Fruit fly (Drosophila melanogaster) whole organism, embryonic: Measurements from ENCODE around the gene sac.
A peak's percentile ranks its signal among the peaks of the same experiment; 100 is the strongest.

Source experiments
- Abd-B ChIP-seq: fragments of 200-800 bp; sonication (Bioruptor generic); optimal IDR thresholded peaks from 2 replicates; lab custom pipeline; 2018; ENCODE audit warnings: missing biosample characterization, mild to moderate bottlenecking, missing genetic modification characterization, moderate library complexity
- Aef1 ChIP-seq: fragments of 200-800 bp; sonication (Bioruptor generic); IDR thresholded peaks from 3 replicates; pipeline ENCODE4 v1.3.6; 2022; ENCODE audit warnings: missing biosample characterization, missing genetic modification characterization
- Atf3 ChIP-seq: fragments of 200-800 bp; sonication (Bioruptor generic); optimal IDR thresholded peaks from 3 replicates; lab custom pipeline; 2016; ENCODE audit warnings: missing biosample characterization, missing genetic modification characterization
- Bteb2 ChIP-seq: fragments of 200-800 bp; sonication (Bioruptor generic); optimal IDR thresholded peaks from 2 replicates; lab custom pipeline; 2016; ENCODE audit warnings: missing biosample characterization, missing genetic modification characterization
- CG10979 ChIP-seq: fragments of 200-800 bp; sonication (Bioruptor generic); optimal IDR thresholded peaks from 2 replicates; lab custom pipeline; 2018; ENCODE audit warnings: missing biosample characterization, mild to moderate bottlenecking, missing genetic modification characterization, moderate library complexity
- CG12299 ChIP-seq: fragments of 200-800 bp; sonication (Bioruptor generic); optimal IDR thresholded peaks from 2 replicates; lab custom pipeline; 2018; ENCODE audit warnings: missing biosample characterization, mild to moderate bottlenecking, missing genetic modification characterization
- CG12744 ChIP-seq: fragments of 200-800 bp; sonication (Bioruptor generic); optimal IDR thresholded peaks from 2 replicates; lab custom pipeline; 2016; ENCODE audit warnings: missing biosample characterization, missing genetic modification characterization
- CG12942 ChIP-seq: fragments of 200-800 bp; sonication (Bioruptor generic); optimal IDR thresholded peaks from 3 replicates; lab custom pipeline; 2016; ENCODE audit warnings: missing biosample characterization, missing genetic modification characterization
- CG14667 ChIP-seq: fragments of 200-800 bp; sonication (Bioruptor generic); IDR thresholded peaks from 2 replicates; pipeline ENCODE4 v1.3.6; 2022; ENCODE audit warnings: missing biosample characterization, missing genetic modification characterization
- CG14710 ChIP-seq: fragments of 200-800 bp; sonication (Bioruptor generic); optimal IDR thresholded peaks from 3 replicates; lab custom pipeline; 2019; ENCODE audit warnings: missing biosample characterization, mild to moderate bottlenecking, missing genetic modification characterization, moderate library complexity
- CG1602 ChIP-seq: fragments of 200-800 bp; sonication (Bioruptor generic); optimal IDR thresholded peaks from 3 replicates; lab custom pipeline; 2016; ENCODE audit warnings: missing biosample characterization, missing genetic modification characterization
- CG30431 ChIP-seq: fragments of 200-800 bp; sonication (Bioruptor generic); optimal IDR thresholded peaks from 2 replicates; lab custom pipeline; 2017; ENCODE audit warnings: missing biosample characterization, missing genetic modification characterization
- CG3065 ChIP-seq: fragments of 200-800 bp; sonication (Bioruptor generic); optimal IDR thresholded peaks from 2 replicates; lab custom pipeline; 2016; ENCODE audit warnings: missing biosample characterization, missing genetic modification characterization
- CG4282 ChIP-seq: fragments of 200-800 bp; sonication (Bioruptor generic); optimal IDR thresholded peaks from 2 replicates; lab custom pipeline; 2016; ENCODE audit warnings: missing biosample characterization, missing genetic modification characterization
- CG9437 ChIP-seq: fragments of 200-800 bp; sonication (Bioruptor generic); optimal IDR thresholded peaks from 2 replicates; lab custom pipeline; 2018; ENCODE audit warnings: missing biosample characterization, mild to moderate bottlenecking, missing genetic modification characterization
- CG9797 ChIP-seq: fragments of 200-800 bp; sonication (Bioruptor generic); optimal IDR thresholded peaks from 3 replicates; lab custom pipeline; 2018; ENCODE audit warnings: missing biosample characterization, mild to moderate bottlenecking, missing genetic modification characterization
- CG9932 ChIP-seq: fragments of 200-800 bp; sonication (Bioruptor generic); IDR thresholded peaks from 2 replicates; pipeline ENCODE4 v1.3.6; 2022; ENCODE audit warnings: missing biosample characterization, missing genetic modification characterization
- Camta ChIP-seq: fragments of 200-800 bp; sonication (Bioruptor generic); optimal IDR thresholded peaks from 2 replicates; lab custom pipeline; 2016; ENCODE audit warnings: missing biosample characterization, missing genetic modification characterization
- Dad ChIP-seq: fragments of 200-800 bp; sonication (Bioruptor generic); optimal IDR thresholded peaks from 3 replicates; lab custom pipeline; 2016; ENCODE audit warnings: missing biosample characterization, missing genetic modification characterization
- Dfd ChIP-seq, 2 experiments: fragments of >200 bp; optimal IDR thresholded peaks; 2 replicates each; lab custom pipeline; 2017; ENCODE audit warnings: missing biosample characterization in 2 of 2, missing genetic modification characterization in 2 of 2
- E2f1 ChIP-seq: fragments of 200-800 bp; sonication (Bioruptor generic); IDR thresholded peaks from 2 replicates; pipeline ENCODE4 v1.3.6; 2022; ENCODE audit warnings: missing biosample characterization, missing genetic modification characterization
- ERR ChIP-seq: fragments of 200-800 bp; sonication (Bioruptor generic); optimal IDR thresholded peaks from 2 replicates; lab custom pipeline; 2016; ENCODE audit warnings: missing biosample characterization, missing genetic modification characterization
- Hand ChIP-seq: fragments of 200-800 bp; sonication (Bioruptor generic); optimal IDR thresholded peaks from 2 replicates; lab custom pipeline; 2017; ENCODE audit warnings: mild to moderate bottlenecking, missing biosample characterization, missing genetic modification reagents, missing genetic modification characterization
- Jarid2 ChIP-seq: fragments of 200-800 bp; sonication (Bioruptor generic); optimal IDR thresholded peaks from 3 replicates; lab custom pipeline; 2017; ENCODE audit warnings: mild to moderate bottlenecking, missing biosample characterization, missing genetic modification reagents, missing genetic modification characterization
- Max ChIP-seq: fragments of 200-800 bp; sonication (Bioruptor generic); optimal IDR thresholded peaks from 2 replicates; lab custom pipeline; 2016; ENCODE audit warnings: missing biosample characterization, mild to moderate bottlenecking, missing genetic modification characterization
- Mes4 ChIP-seq: fragments of 200-800 bp; sonication (Bioruptor generic); optimal IDR thresholded peaks from 2 replicates; lab custom pipeline; 2016; ENCODE audit warnings: missing biosample characterization, missing genetic modification characterization
- Myb ChIP-seq: fragments of 200-800 bp; sonication (Bioruptor generic); optimal IDR thresholded peaks from 2 replicates; lab custom pipeline; 2016; ENCODE audit warnings: missing biosample characterization, missing genetic modification characterization
- NK7.1 ChIP-seq: fragments of 200-800 bp; sonication (Bioruptor generic); optimal IDR thresholded peaks from 3 replicates; lab custom pipeline; 2016; ENCODE audit warnings: missing biosample characterization, missing genetic modification characterization
- Tbp ChIP-seq: fragments of >200 bp; optimal IDR thresholded peaks from 2 replicates; lab custom pipeline; 2018; ENCODE audit warnings: missing biosample characterization, missing genetic modification characterization
- Usf ChIP-seq: fragments of 200-800 bp; sonication (Bioruptor generic); optimal IDR thresholded peaks from 2 replicates; lab custom pipeline; 2017; ENCODE audit warnings: missing genotype, missing biosample characterization, missing genetic modification characterization
- YL-1 ChIP-seq: fragments of 200-800 bp; sonication (Bioruptor generic); optimal IDR thresholded peaks from 3 replicates; lab custom pipeline; 2017; ENCODE audit warnings: missing biosample characterization, mild to moderate bottlenecking, missing genetic modification characterization
- abd-A ChIP-seq: fragments of 200-800 bp; sonication (Bioruptor generic); optimal IDR thresholded peaks from 3 replicates; lab custom pipeline; 2019; ENCODE audit warnings: missing biosample characterization, mild to moderate bottlenecking, missing genetic modification characterization, moderate library complexity
- ato ChIP-seq: fragments of 200-800 bp; sonication (Bioruptor generic); IDR thresholded peaks from 2 replicates; pipeline ENCODE4 v1.3.6; 2022; ENCODE audit warnings: missing biosample characterization, missing genetic modification characterization; ENCODE audit not compliant: partially characterized antibody
- corto ChIP-seq: fragments of 200-800 bp; sonication (Bioruptor generic); optimal IDR thresholded peaks from 2 replicates; lab custom pipeline; 2016; ENCODE audit warnings: missing biosample characterization, mild to moderate bottlenecking, missing genetic modification characterization, moderate library complexity
- croc ChIP-seq: fragments of 200-800 bp; sonication (Bioruptor generic); conservative IDR thresholded peaks from 3 replicates; pipeline ENCODE4 v1.3.6; 2022; ENCODE audit warnings: missing biosample characterization, missing genetic modification characterization
- fu2 ChIP-seq: fragments of 200-800 bp; sonication (Bioruptor generic); optimal IDR thresholded peaks from 2 replicates; lab custom pipeline; 2016; ENCODE audit warnings: missing biosample characterization, missing genetic modification characterization
- gsb ChIP-seq: fragments of 200-800 bp; sonication (Bioruptor generic); IDR thresholded peaks from 2 replicates; pipeline ENCODE4 v1.3.6; 2022; ENCODE audit warnings: missing biosample characterization, missing genetic modification characterization
- h ChIP-seq: fragments of >200 bp; optimal IDR thresholded peaks from 2 replicates; lab custom pipeline; 2017
- hb ChIP-seq: fragments of 200-800 bp; sonication (Bioruptor generic); IDR thresholded peaks from 3 replicates; pipeline ENCODE4 v1.3.6; 2022; ENCODE audit warnings: missing biosample characterization, missing genetic modification characterization; ENCODE audit not compliant: partially characterized antibody
- hth ChIP-seq: fragments of >200 bp; optimal IDR thresholded peaks from 2 replicates; lab custom pipeline; 2017; ENCODE audit warnings: inconsistent platforms
- pb ChIP-seq: fragments of 200-800 bp; sonication (Bioruptor generic); optimal IDR thresholded peaks from 3 replicates; lab custom pipeline; 2016; ENCODE audit warnings: missing biosample characterization, missing genetic modification characterization
- pfk ChIP-seq: fragments of 200-800 bp; sonication (Bioruptor generic); optimal IDR thresholded peaks from 2 replicates; lab custom pipeline; 2018; ENCODE audit warnings: missing biosample characterization, mild to moderate bottlenecking, missing genetic modification characterization, moderate library complexity
- pros ChIP-seq: fragments of 200-800 bp; sonication (Bioruptor generic); optimal IDR thresholded peaks from 3 replicates; lab custom pipeline; 2019; ENCODE audit warnings: missing biosample characterization, mild to moderate bottlenecking, missing genetic modification characterization, moderate library complexity
- psq ChIP-seq: fragments of 200-800 bp; sonication (Bioruptor generic); optimal IDR thresholded peaks from 2 replicates; lab custom pipeline; 2017; ENCODE audit warnings: missing biosample characterization, missing genetic modification characterization
- pzg ChIP-seq: fragments of 200-800 bp; sonication (Bioruptor generic); optimal IDR thresholded peaks from 3 replicates; lab custom pipeline; 2018; ENCODE audit warnings: missing biosample characterization, mild to moderate bottlenecking, missing genetic modification characterization, moderate library complexity
- slp2 ChIP-seq: fragments of 200-800 bp; sonication (Bioruptor generic); optimal IDR thresholded peaks from 2 replicates; lab custom pipeline; 2016; ENCODE audit warnings: missing biosample characterization, missing genetic modification characterization
- sqz ChIP-seq: fragments of 200-800 bp; sonication (Bioruptor generic); optimal IDR thresholded peaks from 3 replicates; lab custom pipeline; 2018; ENCODE audit warnings: missing biosample characterization, mild to moderate bottlenecking, missing genetic modification characterization
- stc ChIP-seq: fragments of 200-800 bp; sonication (Bioruptor generic); IDR thresholded peaks from 2 replicates; pipeline ENCODE4 v1.3.6; 2022; ENCODE audit warnings: missing biosample characterization, missing genetic modification characterization
- toy ChIP-seq: fragments of 200-800 bp; sonication (Bioruptor generic); IDR thresholded peaks from 2 replicates; pipeline ENCODE4 v1.3.6; 2022; ENCODE audit warnings: missing biosample characterization, missing genetic modification characterization
- trem ChIP-seq: fragments of 200-800 bp; optimal IDR thresholded peaks from 3 replicates; lab custom pipeline; 2019; ENCODE audit warnings: missing biosample characterization, mild to moderate bottlenecking, missing genetic modification characterization, moderate library complexity
- vfl ChIP-seq: fragments of 200-800 bp; sonication (Bioruptor generic); optimal IDR thresholded peaks from 2 replicates; lab custom pipeline; 2016; ENCODE audit warnings: missing biosample characterization, missing genetic modification characterization

sac gene

DNA sequence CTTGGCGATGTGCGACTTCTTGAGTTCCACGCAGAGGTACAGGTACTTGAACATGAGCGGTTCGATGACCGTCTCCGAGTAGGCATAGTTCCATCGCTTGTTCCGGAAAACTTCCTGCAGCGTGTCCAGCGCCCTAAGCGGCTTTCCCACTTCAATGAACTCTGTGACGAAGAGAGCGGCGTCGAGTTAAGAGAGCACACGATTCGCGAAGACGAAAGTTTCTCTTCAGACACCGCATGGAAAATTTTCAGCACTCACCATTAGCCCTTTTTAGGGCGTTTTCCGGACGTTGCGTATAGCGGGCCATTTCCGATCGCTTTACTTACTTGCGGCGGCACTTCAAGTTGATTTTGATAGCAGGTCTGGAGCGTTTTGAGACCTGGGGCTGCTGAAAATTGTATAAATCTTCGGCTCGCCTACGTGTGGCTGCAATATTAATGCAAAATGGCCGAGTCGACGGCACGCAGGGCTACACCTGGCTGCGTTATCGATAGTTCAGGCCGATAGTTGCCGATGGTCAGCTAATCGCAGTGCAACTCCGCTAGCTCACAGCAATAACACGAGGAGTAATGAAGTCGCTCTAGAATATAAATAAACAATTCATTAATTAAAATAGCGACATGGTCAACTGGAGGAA lies 47.1 kb upstream of the sac start, which contains the start of the genes eIF3a and CG1074 (continued):
- TF ChIP-seq abd-A (tag; lab: Kevin White, UChicago) (no peak), gsb (peak; percentile 44), Dad (GFP tag; lab: Kevin White, UChicago) (peak; percentile 75), vfl (GFP tag; lab: Kevin White, UChicago) (peak; percentile 55), trem (tag; lab: Kevin White, UChicago) (peak; percentile 83), slp2 (peak; percentile 35), pb (peak; percentile 56), Dfd (GFP tag; optimal IDR thresholded peaks at IDR 0.05; lab: Kevin White, UChicago) (no peak), Abd-B (GFP tag; lab: Kevin White, UChicago) (no peak), CG9437 (GFP tag; lab: Kevin White, UChicago) (peak; percentile 53), pfk (GFP tag; lab: Kevin White, UChicago) (peak; percentile 72), CG30431 (GFP tag; lab: Kevin White, UChicago) (no peak), YL-1 (GFP tag; lab: Kevin White, UChicago) (peak; percentile 100), CG4282 (GFP tag; lab: Kevin White, UChicago) (peak; percentile 56), psq (GFP tag; lab: Kevin White, UChicago) (peak; percentile 13), Max (GFP tag; lab: Kevin White, UChicago) (peak; percentile 93), pros (GFP tag; lab: Kevin White, UChicago) (peak; percentile 16), hth (lab: Kevin White, UChicago) (no peak), hb (GFP tag; lab: Robert Waterston, UW) (peak; percentile 97), Myb (GFP tag; lab: Kevin White, UChicago) (peak; percentile 70), croc (GFP tag; lab: Robert Waterston, UW) (peak; percentile 23; the same call in 1 of the 3 replicates), Hand (GFP tag; lab: Kevin White, UChicago) (peak; percentile 35), ato (GFP tag; lab: Robert Waterston, UW) (peak; percentile 98), stc (peak; percentile 55; the same call in 1 of the 2 replicates), Jarid2 (GFP tag; lab: Kevin White, UChicago) (no peak), Tbp (GFP tag; lab: Kevin White, UChicago) (no peak), NK7.1 (peak; percentile 36), Atf3 (GFP tag; lab: Kevin White, UChicago) (peak; percentile 15), E2f1 (peak; percentile 49; the same call in 1 of the 2 replicates), pzg (GFP tag; lab: Kevin White, UChicago) (peak; percentile 95), CG12942 (peak; percentile 22), CG12299 (peak; percentile 60), CG14710 (peak; percentile 80), CG14667 (0 out of 2 replicates have a peak, but pooled peaks have one; percentile 23), CG9932 (peak; percentile 84), CG1602 (no peak), fu2 (peak; percentile 0), corto (GFP tag; lab: Kevin White, UChicago) (no peak), ERR (GFP tag; lab: Kevin White, UChicago) (peak; percentile 68), CG10979 (peak; percentile 56), sqz (GFP tag; lab: Kevin White, UChicago) (no peak), CG3065 (no peak), CG12744 (GFP tag; lab: Kevin White, UChicago) (peak; percentile 54), toy (GFP tag; lab: Robert Waterston, UW) (peak; percentile 60), CG9797 (peak; percentile 73), Aef1 (GFP tag; lab: Robert Waterston, UW) (no peak), Camta (GFP tag; lab: Kevin White, UChicago) (peak; percentile 55), Bteb2 (GFP tag; lab: Kevin White, UChicago) (peak; percentile 31), Mes4 (GFP tag; lab: Kevin White, UChicago) (peak; percentile 60), h (no peak), Usf (GFP tag; lab: Kevin White, UChicago) (no peak)
